Worm (Caenorhabditis elegans): ENCODE data around the gene sars-2.
A peak's percentile ranks its signal among the peaks of the same experiment; 100 is the strongest.

Gene sars-2

ce11 chrIV:4326445-4326844 lies 31.0 kb upstream of the sars-2 start, which contains the start of gene trpl-2:
trpl-2 (plus strand) TSS chrIV:4326654.
- TF ChIP-seq nhr-12 (tag; optimal IDR thresholded peaks at IDR 0.05) (no peak), ham-2 (GFP tag; optimal IDR thresholded peaks at IDR 0.05) (no peak), snpc-4 (tag; optimal IDR thresholded peaks at IDR 0.05) (no peak), blmp-1 (tag; optimal IDR thresholded peaks at IDR 0.05) (no peak), unc-120 (tag; optimal IDR thresholded peaks at IDR 0.05; ENCODE audit: poor library complexity, severe bottlenecking) (no peak), cnd-1 (tag; optimal IDR thresholded peaks at IDR 0.05) (no peak), pha-4 (tag; optimal IDR thresholded peaks at IDR 0.05) (no peak), sem-2 (GFP tag; optimal IDR thresholded peaks at IDR 0.05) (no peak), ceh-43 (GFP tag; optimal IDR thresholded peaks at IDR 0.05) (no peak), lin-13 (tag; optimal IDR thresholded peaks at IDR 0.05) (no peak), mls-2 (tag; optimal IDR thresholded peaks at IDR 0.05) (no peak), nhr-237 (tag; optimal IDR thresholded peaks at IDR 0.05) (no peak), elt-1 (tag; optimal IDR thresholded peaks at IDR 0.05; ENCODE audit: borderline replicate concordance, insufficient read depth) (no peak), zip-8 (tag; optimal IDR thresholded peaks at IDR 0.05) (no peak), lin-32 (GFP tag; optimal IDR thresholded peaks at IDR 0.05) (no peak), drap-1 (GFP tag; optimal IDR thresholded peaks at IDR 0.05) (no peak), ceh-39 (tag; optimal IDR thresholded peaks at IDR 0.05) (no peak)

ce11 chrIV:4336139-4336851 lies 21.1 kb upstream of the sars-2 start, which contains the start of the genes W03B1.3 and oac-51:
W03B1.3 (minus strand) TSS chrIV:4336239.
oac-51 (plus strand) TSS chrIV:4336801.
- TF ChIP-seq sptf-1 (tag; optimal IDR thresholded peaks at IDR 0.05) (no peak), elt-1 (tag; optimal IDR thresholded peaks at IDR 0.05; ENCODE audit: borderline replicate concordance, insufficient read depth) (peak; percentile 51)

DNA sequence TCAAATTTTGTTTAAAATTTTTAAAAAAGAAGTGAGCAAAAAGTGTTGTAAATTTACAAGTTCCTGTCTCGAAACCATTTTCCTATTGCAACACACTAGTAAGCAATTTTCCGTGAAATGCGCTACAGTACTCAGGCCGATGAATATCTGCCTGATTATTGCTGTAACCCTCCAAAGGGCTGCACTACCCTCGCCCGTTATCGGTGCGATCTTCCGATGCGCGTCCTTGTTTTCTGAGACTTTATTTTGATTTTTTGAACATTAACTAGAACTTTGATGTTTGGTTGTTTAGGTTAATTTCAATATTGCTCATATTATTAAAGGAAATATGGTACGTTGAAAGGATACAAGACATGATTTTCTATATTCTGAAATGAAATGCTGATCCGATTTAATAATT lies 19.2 kb upstream of the sars-2 start:
- peak; percentile 70 for TF ChIP-seq elt-1 (tag; optimal IDR thresholded peaks at IDR 0.05; ENCODE audit: borderline replicate concordance, insufficient read depth)
- no peak for TF ChIP-seq M03D4.4 (tag; optimal IDR thresholded peaks at IDR 0.05)
- TF ChIP-seq sptf-1 (tag; optimal IDR thresholded peaks at IDR 0.05): no peak
- TF ChIP-seq ham-2 (GFP tag; optimal IDR thresholded peaks at IDR 0.05): no peak
- TF ChIP-seq nhr-28 (tag; optimal IDR thresholded peaks at IDR 0.05): no peak
- TF ChIP-seq snpc-4 (tag; optimal IDR thresholded peaks at IDR 0.05): no peak
- no peak for TF ChIP-seq nhr-237 (tag; optimal IDR thresholded peaks at IDR 0.05)
- no peak for TF ChIP-seq nhr-76 (tag; optimal IDR thresholded peaks at IDR 0.05)

- TF ChIP-seq nhr-76 (tag; optimal IDR thresholded peaks at IDR 0.05): no peak
- TF ChIP-seq flh-1 (GFP tag; optimal IDR thresholded peaks at IDR 0.05): no peak
- TF ChIP-seq unc-120 (tag; optimal IDR thresholded peaks at IDR 0.05; ENCODE audit: poor library complexity, severe bottlenecking): no peak
- TF ChIP-seq ceh-43 (GFP tag; optimal IDR thresholded peaks at IDR 0.05): no peak
- TF ChIP-seq pha-4 (tag; optimal IDR thresholded peaks at IDR 0.05): no peak
- no peak for TF ChIP-seq nhr-12 (tag; optimal IDR thresholded peaks at IDR 0.05)
- TF ChIP-seq ces-1 (GFP tag; optimal IDR thresholded peaks at IDR 0.05): no peak
- no peak for TF ChIP-seq ceh-83 (GFP tag; optimal IDR thresholded peaks at IDR 0.05)
- TF ChIP-seq mep-1 (tag; optimal IDR thresholded peaks at IDR 0.05): no peak
- TF ChIP-seq unc-62 (GFP tag; optimal IDR thresholded peaks at IDR 0.05): no peak
Measured at ce11 chrIV:4344828-4345227, 12.6 kb upstream of the sars-2 start.

DNA sequence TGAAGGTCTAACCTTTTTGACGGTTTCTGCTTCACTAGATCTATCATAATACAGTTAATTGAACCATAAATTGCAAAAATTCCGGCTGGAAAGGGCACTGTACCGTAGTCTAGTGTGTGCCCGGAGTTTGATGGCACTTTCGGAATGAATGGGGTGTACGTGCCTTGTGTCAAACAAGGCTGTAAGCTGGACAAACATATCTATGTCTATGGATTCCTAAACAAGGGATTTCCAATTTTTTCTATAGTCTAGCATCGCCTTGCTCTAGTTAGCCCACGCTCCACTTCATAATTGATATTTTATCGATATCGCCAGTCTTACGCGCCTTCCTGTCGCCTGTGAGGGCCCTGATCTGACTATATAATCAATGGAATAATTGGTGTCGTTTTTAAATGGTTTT lies 10.9 kb upstream of the sars-2 start, which contains the start of gene oac-52:
TSS of gene oac-52 (minus strand) at position 101 of the 400 bp plus-strand sequence.
- TF ChIP-seq blmp-1 (tag; optimal IDR thresholded peaks at IDR 0.05): no peak
- TF ChIP-seq ces-1 (GFP tag; optimal IDR thresholded peaks at IDR 0.05): no peak
- TF ChIP-seq mls-2 (tag; optimal IDR thresholded peaks at IDR 0.05): no peak
- TF ChIP-seq nhr-237 (tag; optimal IDR thresholded peaks at IDR 0.05): no peak
- no peak for TF ChIP-seq mab-5 (tag; optimal IDR thresholded peaks at IDR 0.05)

ce11 chrIV:4347578-4348003 lies 9.8 kb upstream of the sars-2 start:
- TF ChIP-seq ceh-43 (GFP tag; optimal IDR thresholded peaks at IDR 0.05) (no peak), zip-8 (tag; optimal IDR thresholded peaks at IDR 0.05) (no peak)
